Fruit fly (Drosophila melanogaster) whole organism, wandering third instar larva: ENCODE data around the gene CG32055.

Source experiments
- Abd-B ChIP-seq: fragments of >200 bp; optimal IDR thresholded peaks from 2 replicates; lab custom pipeline; 2017; ENCODE audit warnings: missing biosample characterization, missing genetic modification characterization
- CG32264 ChIP-seq: fragments of 200-800 bp; sonication (Bioruptor generic); optimal IDR thresholded peaks from 2 replicates; lab custom pipeline; 2016; ENCODE audit warnings: missing biosample characterization, missing genetic modification characterization
- CG9705 ChIP-seq: fragments of 200-800 bp; sonication (Bioruptor generic); optimal IDR thresholded peaks from 2 replicates; lab custom pipeline; 2018; ENCODE audit warnings: missing biosample characterization, mild to moderate bottlenecking, missing genetic modification characterization
- CrebA ChIP-seq: fragments of 200-800 bp; sonication (Bioruptor generic); optimal IDR thresholded peaks from 2 replicates; lab custom pipeline; 2016; ENCODE audit warnings: missing biosample characterization, mild to moderate bottlenecking, missing genetic modification characterization, borderline replicate concordance
- Dfd ChIP-seq: fragments of >200 bp; optimal IDR thresholded peaks from 2 replicates; lab custom pipeline; 2017; ENCODE audit warnings: missing biosample characterization, missing genetic modification characterization
- Dif ChIP-seq: fragments of 200-275, 200-300 bp; sonication (Bioruptor generic); optimal IDR thresholded peaks from 2 replicates; lab custom pipeline; 2018; ENCODE audit warnings: missing biosample characterization, missing genetic modification characterization; ENCODE audit not compliant: partially characterized antibody
- HLH106 ChIP-seq: fragments of 200-800 bp; optimal IDR thresholded peaks from 3 replicates; lab custom pipeline; 2019; ENCODE audit warnings: missing biosample characterization, mild to moderate bottlenecking, missing genetic modification characterization, moderate library complexity
- Hnf4 ChIP-seq: fragments of 200-800 bp; sonication (Bioruptor generic); optimal IDR thresholded peaks from 2 replicates; lab custom pipeline; 2016; ENCODE audit warnings: missing biosample characterization, mild to moderate bottlenecking, missing genetic modification characterization
- Hr78 ChIP-seq: fragments of >200 bp; optimal IDR thresholded peaks from 2 replicates; lab custom pipeline; 2017; ENCODE audit warnings: missing biosample characterization, missing genetic modification characterization
- Jra ChIP-seq: sonication (Bioruptor generic); optimal IDR thresholded peaks from 2 replicates; lab custom pipeline; 2016; ENCODE audit warnings: missing biosample characterization, missing genetic modification characterization
- Mio ChIP-seq: sonication (Bioruptor generic); optimal IDR thresholded peaks from 2 replicates; lab custom pipeline; 2016; ENCODE audit warnings: missing biosample characterization, missing genetic modification characterization
- Myc ChIP-seq: fragments of >200 bp; optimal IDR thresholded peaks from 2 replicates; lab custom pipeline; 2017
- N ChIP-seq: fragments of >200 bp; optimal IDR thresholded peaks from 2 replicates; lab custom pipeline; 2018; ENCODE audit warnings: missing biosample characterization, missing external identifiers, missing genetic modification characterization
- OdsH ChIP-seq: fragments of 200-800 bp; sonication (Bioruptor generic); optimal IDR thresholded peaks from 2 replicates; lab custom pipeline; 2016; ENCODE audit warnings: missing biosample characterization, mild to moderate bottlenecking, missing genetic modification characterization
- Rel ChIP-seq, 2 experiments: fragments of 200-800 bp; sonication (Bioruptor generic) in 1 of 2; optimal IDR thresholded peaks; 2 replicates in 1 of 2; 3 replicates in 1 of 2; lab custom pipeline; 2016 to 2019; ENCODE audit warnings: mild to moderate bottlenecking in 2 of 2, missing biosample characterization in 2 of 2, missing genetic modification characterization in 2 of 2, moderate library complexity in 1 of 2
- br ChIP-seq: fragments of 200-800 bp; sonication (Bioruptor generic); optimal IDR thresholded peaks from 2 replicates; lab custom pipeline; 2016; ENCODE audit warnings: missing biosample characterization, missing genetic modification characterization
- brk ChIP-seq: fragments of 200-800 bp; sonication (Bioruptor generic); optimal IDR thresholded peaks from 2 replicates; lab custom pipeline; 2016; ENCODE audit warnings: missing biosample characterization, mild to moderate bottlenecking, missing genetic modification characterization
- dl ChIP-seq, 2 experiments: fragments of 175-275, 200-275 bp in 1 of 2; fragments of 200-275 bp in 1 of 2; sonication (Bioruptor generic); optimal IDR thresholded peaks; lab custom pipeline; 2018; ENCODE audit warnings: mild to moderate bottlenecking in 2 of 2, missing biosample characterization in 2 of 2, missing genetic modification characterization in 2 of 2, moderate library complexity in 2 of 2; ENCODE audit not compliant: partially characterized antibody in 2 of 2, insufficient read depth in 1 of 2
- dmrt93B ChIP-seq: fragments of 200-800 bp; sonication (Bioruptor generic); optimal IDR thresholded peaks from 2 replicates; lab custom pipeline; 2018; ENCODE audit warnings: missing biosample characterization, mild to moderate bottlenecking, missing genetic modification characterization
- dsf ChIP-seq: sonication (Bioruptor generic); optimal IDR thresholded peaks from 2 replicates; lab custom pipeline; 2016; ENCODE audit warnings: missing biosample characterization, missing genetic modification characterization, borderline replicate concordance
- foxo ChIP-seq, 2 experiments: fragments of 200-800 bp; sonication (Bioruptor generic); optimal IDR thresholded peaks; 2 replicates in 1 of 2; 3 replicates in 1 of 2; lab custom pipeline; 2016 to 2017; ENCODE audit warnings: missing biosample characterization in 2 of 2, missing genetic modification characterization in 2 of 2
- fru ChIP-seq: fragments of 200-800 bp; sonication (Bioruptor generic); optimal IDR thresholded peaks from 3 replicates; lab custom pipeline; 2016; ENCODE audit warnings: missing biosample characterization, mild to moderate bottlenecking, missing genetic modification characterization
- h ChIP-seq: fragments of 200-800 bp; sonication (Bioruptor generic); optimal IDR thresholded peaks from 3 replicates; lab custom pipeline; 2016; ENCODE audit warnings: missing biosample characterization, mild to moderate bottlenecking, missing genetic modification characterization
- pan ChIP-seq: fragments of >200 bp; optimal IDR thresholded peaks from 2 replicates; lab custom pipeline; 2017
- psq ChIP-seq: fragments of 200-800 bp; sonication (Bioruptor generic); optimal IDR thresholded peaks from 3 replicates; lab custom pipeline; 2017; ENCODE audit warnings: missing biosample characterization, mild to moderate bottlenecking, missing genetic modification characterization, moderate library complexity
- rgr ChIP-seq: fragments of 200-800 bp; sonication (Bioruptor generic); optimal IDR thresholded peaks from 3 replicates; lab custom pipeline; 2016; ENCODE audit warnings: missing biosample characterization, mild to moderate bottlenecking, missing genetic modification characterization
- sage ChIP-seq: fragments of 200-800 bp; sonication (Bioruptor generic); optimal IDR thresholded peaks from 2 replicates; lab custom pipeline; 2016; ENCODE audit warnings: missing biosample characterization, mild to moderate bottlenecking, missing genetic modification characterization
- sv ChIP-seq: fragments of 200-800 bp; sonication (Bioruptor generic); optimal IDR thresholded peaks from 3 replicates; lab custom pipeline; 2016; ENCODE audit warnings: missing biosample characterization, missing genetic modification characterization
- tai ChIP-seq: sonication (Bioruptor generic); optimal IDR thresholded peaks from 2 replicates; lab custom pipeline; 2016; ENCODE audit warnings: missing biosample characterization, missing genetic modification characterization
- usp ChIP-seq: fragments of >200 bp; optimal IDR thresholded peaks from 2 replicates; lab custom pipeline; 2017; ENCODE audit warnings: missing biosample characterization, missing genetic modification characterization
- woc ChIP-seq: sonication (Bioruptor generic); optimal IDR thresholded peaks from 2 replicates; lab custom pipeline; 2016; ENCODE audit warnings: missing biosample characterization, mild to moderate bottlenecking, missing genetic modification characterization

Gene CG32055

DNA sequence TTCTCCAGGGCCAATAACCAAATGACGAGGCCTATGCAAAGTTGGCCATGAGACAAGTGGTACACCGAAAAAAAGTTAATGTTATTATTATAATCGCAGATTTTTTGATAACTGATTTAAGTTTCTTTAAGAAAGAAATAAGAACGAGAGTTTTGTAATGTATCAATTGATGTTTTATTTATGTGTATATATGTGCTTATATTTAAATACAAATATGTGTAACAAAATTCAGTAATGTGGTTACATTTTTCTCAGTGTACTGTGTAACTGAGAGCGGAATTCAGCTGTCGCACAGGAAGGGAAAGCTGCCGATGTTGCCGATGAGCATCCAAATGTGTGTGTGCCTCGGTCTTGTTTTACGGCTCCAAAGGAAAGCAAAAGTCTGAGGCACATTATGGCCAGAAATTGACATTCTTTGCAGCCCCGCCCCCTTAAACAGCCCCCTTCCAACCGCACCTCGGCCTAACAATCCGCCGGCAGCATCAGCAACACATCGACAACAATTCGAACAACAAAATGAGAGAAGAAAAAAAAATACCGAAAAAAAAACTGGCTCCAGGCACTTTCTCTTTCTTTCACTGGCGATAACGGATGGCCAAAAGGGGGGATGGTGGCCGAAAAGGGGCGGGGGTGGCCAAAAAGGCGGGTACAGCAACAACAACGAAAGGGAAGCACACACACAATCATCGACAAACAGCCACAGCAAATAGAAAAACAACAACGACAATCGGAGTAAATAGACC lies 13.6 kb downstream of the CG32055 start:
- TF ChIP-seq Jra (no peak), h (GFP tag; lab: Kevin White, UChicago) (no peak), CrebA (GFP tag; lab: Kevin White, UChicago) (no peak), Dfd (GFP tag; lab: Kevin White, UChicago) (no peak), pan (no peak), dl (GFP tag; optimal IDR thresholded peaks at IDR 0.05; lab: Kevin White, UChicago; ENCODE audit: insufficient read depth in 1 of 2, partially characterized antibody in 2 of 2) (no peak), Hnf4 (GFP tag; lab: Kevin White, UChicago) (no peak), brk (no peak), psq (GFP tag; lab: Kevin White, UChicago) (no peak), N (no peak)

- no peak for TF ChIP-seq dl (GFP tag; optimal IDR thresholded peaks at IDR 0.05; lab: Kevin White, UChicago; ENCODE audit: insufficient read depth in 1 of 2, partially characterized antibody in 2 of 2)
- TF ChIP-seq dmrt93B: no peak
- TF ChIP-seq h (GFP tag; lab: Kevin White, UChicago): no peak
- TF ChIP-seq N: no peak
- TF ChIP-seq pan: no peak
- TF ChIP-seq fru (GFP tag; lab: Kevin White, UChicago): no peak
- no peak for TF ChIP-seq Rel (GFP tag; optimal IDR thresholded peaks at IDR 0.05; lab: Kevin White, UChicago)
- TF ChIP-seq Rel (tag; optimal IDR thresholded peaks at IDR 0.05; lab: Kevin White, UChicago): no peak
- no peak for TF ChIP-seq foxo (GFP tag; optimal IDR thresholded peaks at IDR 0.05; lab: Kevin White, UChicago)
- no peak for TF ChIP-seq Abd-B (GFP tag; lab: Kevin White, UChicago)
- TF ChIP-seq dsf: no peak
- TF ChIP-seq usp: no peak
- no peak for TF ChIP-seq OdsH
- no peak for TF ChIP-seq Hnf4 (GFP tag; lab: Kevin White, UChicago)
- no peak for TF ChIP-seq rgr (GFP tag; lab: Kevin White, UChicago)
- TF ChIP-seq sv (GFP tag; lab: Kevin White, UChicago): no peak
- no peak for TF ChIP-seq Hr78 (GFP tag; lab: Kevin White, UChicago)
- no peak for TF ChIP-seq Dif (GFP tag; lab: Kevin White, UChicago)
- TF ChIP-seq Myc (lab: Kevin White, UChicago): no peak
- TF ChIP-seq woc (GFP tag; lab: Kevin White, UChicago): no peak
Observed at dm6 chr3L:10205823-10206222, 14.1 kb downstream of the CG32055 start.

DNA sequence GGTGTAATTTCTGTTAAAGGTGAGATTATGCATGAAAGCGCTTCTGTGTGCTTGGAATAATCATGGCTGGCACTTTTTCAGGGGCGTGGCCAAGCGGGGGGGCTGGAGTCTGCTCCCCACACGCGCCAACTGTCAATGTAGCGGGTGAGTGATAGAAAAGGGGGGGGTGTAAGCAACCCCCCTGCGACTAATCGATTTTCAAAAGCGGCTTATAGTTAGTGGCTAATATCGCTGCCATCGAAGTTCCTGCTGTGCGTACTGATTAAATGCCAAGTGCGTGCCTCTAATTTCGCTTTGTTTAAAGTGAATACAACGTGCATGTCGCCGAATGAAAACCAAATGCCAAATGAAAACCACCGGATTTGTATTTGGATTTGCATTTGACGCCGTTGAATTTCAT lies 15.3 kb downstream of the CG32055 start:
- TF ChIP-seq Jra (no peak), usp (no peak), brk (no peak), tai (GFP tag; lab: Kevin White, UChicago) (no peak), Dfd (GFP tag; lab: Kevin White, UChicago) (no peak)

dm6 chr3L:10201655-10202054 lies 18.3 kb downstream of the CG32055 start, which contains the start of gene ect:
Gene ect (minus strand): TSS chr3L:10201837.
- TF ChIP-seq Hnf4 (GFP tag; lab: Kevin White, UChicago): no peak
- TF ChIP-seq Jra: no peak
- no peak for TF ChIP-seq brk

DNA sequence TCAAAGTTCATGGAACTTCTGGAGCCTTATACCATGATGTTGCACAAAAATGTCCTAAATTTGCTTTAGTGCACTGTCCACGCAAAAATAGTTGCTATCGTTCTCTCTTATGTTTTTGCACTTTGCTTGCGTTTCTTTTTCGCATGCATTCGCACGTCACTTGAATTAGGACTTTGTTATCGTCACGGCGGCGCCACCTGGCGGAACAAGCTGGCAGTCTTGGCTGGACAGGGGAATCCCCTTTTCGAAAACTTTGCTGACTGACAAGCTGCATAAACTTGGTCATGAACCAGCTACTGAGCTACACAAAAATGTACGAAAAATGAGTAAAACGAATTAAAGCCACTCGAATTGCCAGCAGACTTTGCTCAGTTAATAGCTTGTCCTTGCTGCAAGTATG lies 20.3 kb downstream of the CG32055 start:
- TF ChIP-seq sage (GFP tag; lab: Kevin White, UChicago) (no peak), dmrt93B (no peak), CG32264 (no peak), Mio (GFP tag; lab: Kevin White, UChicago) (no peak), fru (GFP tag; lab: Kevin White, UChicago) (no peak), Rel (GFP tag; optimal IDR thresholded peaks at IDR 0.05; lab: Kevin White, UChicago) (no peak), Rel (tag; optimal IDR thresholded peaks at IDR 0.05; lab: Kevin White, UChicago) (peak; percentile 23), Abd-B (GFP tag; lab: Kevin White, UChicago) (no peak)

DNA sequence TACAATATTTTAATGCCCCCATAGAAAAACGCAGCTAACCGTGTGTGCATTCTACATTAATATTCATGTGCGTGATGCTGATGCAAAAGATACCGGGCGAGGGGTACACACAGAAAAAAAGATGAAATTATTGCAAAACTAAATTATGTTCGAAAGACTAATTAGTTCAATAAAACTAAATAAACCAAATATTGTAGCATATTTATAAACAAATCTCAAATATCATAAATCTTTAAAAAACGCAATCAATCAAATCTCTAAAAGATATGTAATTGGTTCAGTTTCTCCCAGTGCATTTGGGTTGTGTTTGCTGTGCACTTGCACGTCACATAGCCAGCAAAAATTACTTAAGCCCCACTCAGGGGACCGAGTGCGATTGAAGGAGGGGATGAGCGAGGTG lies 21.4 kb downstream of the CG32055 start:
- TF ChIP-seq Hr78 (GFP tag; lab: Kevin White, UChicago): no peak
- TF ChIP-seq dsf: no peak
- TF ChIP-seq br (GFP tag; lab: Kevin White, UChicago): no peak
- no peak for TF ChIP-seq CG9705 (GFP tag; lab: Kevin White, UChicago)
- no peak for TF ChIP-seq HLH106
- TF ChIP-seq, all 38 proteins: peak for 0
